Worm (Caenorhabditis elegans) whole organism, L3 larva: ENCODE data around the gene C47E12.3.

ENCODE experiments used
- ceh-82 ChIP-seq: fragments of 150-350 bp; optimal IDR thresholded peaks from 2 replicates; lab custom pipeline; 2014; ENCODE audit warnings: missing biosample characterization, missing genetic modification characterization
- egl-27 ChIP-seq: sonication (generic microtip); optimal IDR thresholded peaks from 4 replicates; lab custom pipeline; 2017; ENCODE audit warnings: missing biosample characterization, missing genetic modification reagents, missing genetic modification characterization
- elt-3 ChIP-seq, 3 experiments: fragments of 150-350 bp in 1 of 3; sonication (generic microtip) in 2 of 3; optimal IDR thresholded peaks; 2 replicates in 2 of 3; 4 replicates in 1 of 3; lab custom pipeline; 2014 to 2017; ENCODE audit warnings: missing biosample characterization in 3 of 3, missing genetic modification characterization in 3 of 3
- fkh-10 ChIP-seq: sonication (generic microtip); optimal IDR thresholded peaks from 2 replicates; lab custom pipeline; 2017; ENCODE audit warnings: missing biosample characterization, missing genetic modification reagents, missing genetic modification characterization
- lin-39 ChIP-seq: fragments of 150-350 bp; optimal IDR thresholded peaks from 2 replicates; lab custom pipeline; 2018; ENCODE audit warnings: missing biosample characterization, missing genetic modification reagents, missing genetic modification characterization
- unc-62 ChIP-seq: fragments of 150-350 bp; sonication (generic microtip); optimal IDR thresholded peaks from 4 replicates; lab custom pipeline; 2014; ENCODE audit warnings: missing biosample characterization, missing genetic modification reagents, missing genetic modification characterization
- ztf-4 ChIP-seq: fragments of 150-350 bp; optimal IDR thresholded peaks from 2 replicates; lab custom pipeline; 2014; ENCODE audit warnings: missing biosample characterization, missing genetic modification characterization

- TF ChIP-seq fkh-10 (GFP tag; lab: Kevin White, UChicago), result no peak
- TF ChIP-seq unc-62 (GFP tag; lab: Kevin White, UChicago), result no peak
- no peak for TF ChIP-seq ztf-4 (tag; lab: Kevin White, UChicago)
- no peak for TF ChIP-seq ceh-82
- no peak for TF ChIP-seq elt-3 (tag; optimal IDR thresholded peaks at IDR 0.05; lab: Kevin White, UChicago)
- TF ChIP-seq egl-27 (tag; lab: Kevin White, UChicago), result no peak
- TF ChIP-seq lin-39 (tag; lab: Kevin White, UChicago), result no peak
Observed at ce11 chrIV:9953333-9953732, 48.3 kb downstream of the C47E12.3 start, which contains the start of gene gon-1.
